Worm (Caenorhabditis elegans) whole organism, midembryonic: Measurements from ENCODE around the gene clh-2.

ENCODE experiments used
- T22C8.4 ChIP-seq: fragments of 200-800 bp; sonication (Bioruptor generic); IDR thresholded peaks from 2 replicates; pipeline ENCODE4 v1.3.6; 2022; ENCODE audit warnings: missing genetic modification characterization, missing compliant biosample characterization
- cog-1 ChIP-seq: sonication (generic microtip); optimal IDR thresholded peaks from 2 replicates; lab custom pipeline; 2016; ENCODE audit warnings: missing genetic modification characterization, missing compliant biosample characterization
- flt-1 ChIP-seq: fragments of 200-800 bp; sonication (Bioruptor generic); IDR thresholded peaks from 2 replicates; pipeline ENCODE4 v1.3.6; 2022; ENCODE audit warnings: missing genetic modification characterization, missing compliant biosample characterization
- klf-2 ChIP-seq: fragments of 200-800 bp; sonication (Bioruptor generic); conservative IDR thresholded peaks from 2 replicates; pipeline ENCODE4 v1.3.6; 2022; ENCODE audit warnings: missing genetic modification reagents, missing genetic modification characterization, missing compliant biosample characterization
- med-1 ChIP-seq: sonication (generic microtip); optimal IDR thresholded peaks from 2 replicates; lab custom pipeline; 2017; ENCODE audit warnings: missing genetic modification characterization, mild to moderate bottlenecking, missing compliant biosample characterization, antibody characterized with exemption, missing genetic modification reagents; ENCODE audit not compliant: insufficient read depth
- ref-1 ChIP-seq: fragments of 200-800 bp; sonication (Bioruptor generic); conservative IDR thresholded peaks from 2 replicates; pipeline ENCODE4 v1.3.6; 2022; ENCODE audit warnings: missing genetic modification reagents, missing genetic modification characterization, missing compliant biosample characterization
- tab-1 ChIP-seq: fragments of 200-800 bp; sonication (Bioruptor generic); IDR thresholded peaks from 2 replicates; pipeline ENCODE4 v1.3.6; 2022; ENCODE audit warnings: missing genetic modification characterization, missing compliant biosample characterization
- ztf-23 ChIP-seq: fragments of 200-800 bp; sonication (Bioruptor generic); IDR thresholded peaks from 2 replicates; pipeline ENCODE4 v1.3.6; 2022; ENCODE audit warnings: missing genetic modification reagents, missing genetic modification characterization, missing compliant biosample characterization
- ztf-29 ChIP-seq: fragments of 200-800 bp; sonication (Bioruptor generic); IDR thresholded peaks from 2 replicates; pipeline ENCODE4 v1.3.6; 2022; ENCODE audit warnings: missing genetic modification reagents, missing genetic modification characterization, missing compliant biosample characterization

The clh-2 gene

DNA sequence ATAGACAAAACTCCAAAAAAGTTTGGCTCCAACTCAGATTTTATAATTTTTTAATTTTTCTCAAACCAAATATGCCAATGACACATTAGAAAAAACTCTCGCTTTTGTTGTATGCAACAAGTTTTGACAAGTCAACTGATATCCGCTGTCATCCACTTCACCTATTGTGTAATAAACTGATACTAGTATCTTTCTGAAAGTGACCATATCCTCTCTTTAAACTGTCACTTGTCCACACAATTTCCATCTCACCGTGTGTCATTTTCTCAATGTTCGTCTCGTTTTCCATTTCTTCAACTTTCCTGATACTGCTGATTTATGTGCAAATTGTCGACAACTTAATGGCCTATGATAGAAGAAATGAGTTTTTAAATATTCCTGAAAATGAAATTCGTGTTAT is 31.4 kb downstream of the clh-2 start, which contains the start of the genes C33B4.5 and C33B4.4:
Gene C33B4.5 (plus strand): TSS at position 270 of the 400 bp plus-strand sequence.
Gene C33B4.4 (minus strand): TSS at position 385 of the 400 bp plus-strand sequence.
- TF ChIP-seq med-1 (GFP tag; lab: Kevin White, UChicago) (no peak), tab-1 (GFP tag; lab: Robert Waterston, UW) (no peak), ztf-29 (GFP tag; lab: Robert Waterston, UW) (no peak), ref-1 (GFP tag; lab: Robert Waterston, UW) (no peak), klf-2 (GFP tag; lab: Robert Waterston, UW) (no peak), ztf-23 (no peak), T22C8.4 (no peak), cog-1 (tag; lab: Kevin White, UChicago) (no peak), flt-1 (GFP tag; lab: Robert Waterston, UW) (no peak)

ce11 chrII:11384099-11384498 is 32.4 kb downstream of the clh-2 start:
- TF ChIP-seq tab-1 (GFP tag; lab: Robert Waterston, UW): no peak
- TF ChIP-seq cog-1 (tag; lab: Kevin White, UChicago): no peak
- TF ChIP-seq T22C8.4: no peak
- no peak for TF ChIP-seq flt-1 (GFP tag; lab: Robert Waterston, UW)
- no peak for TF ChIP-seq med-1 (GFP tag; lab: Kevin White, UChicago)
- no peak for TF ChIP-seq klf-2 (GFP tag; lab: Robert Waterston, UW)
- no peak for TF ChIP-seq ztf-29 (GFP tag; lab: Robert Waterston, UW)

- no peak for TF ChIP-seq flt-1 (GFP tag; lab: Robert Waterston, UW)
- TF ChIP-seq tab-1 (GFP tag; lab: Robert Waterston, UW): 0 out of 2 replicates have a peak, but pooled peaks have one; percentile 39
Measured at ce11 chrII:11386950-11387349, 35.3 kb downstream of the clh-2 start.

DNA sequence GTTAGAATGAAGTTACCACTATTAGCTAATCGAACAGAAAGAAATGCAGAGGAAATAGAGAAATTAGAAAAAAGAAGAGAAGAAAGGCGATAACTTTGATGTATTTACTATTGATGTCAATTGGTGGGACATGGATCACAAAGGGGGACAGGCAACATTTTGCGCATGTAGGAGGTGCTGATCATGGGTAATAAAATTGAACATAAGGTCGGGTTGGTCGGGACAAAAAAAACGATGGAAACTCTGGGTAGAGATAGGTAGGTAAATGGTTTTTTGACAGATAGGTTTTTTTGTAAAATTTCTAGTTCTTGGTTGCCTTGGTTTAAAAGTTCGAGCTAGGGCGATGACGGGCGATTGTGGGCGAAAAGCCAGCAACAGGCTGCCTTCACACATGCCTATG is 39.2 kb downstream of the clh-2 start, which contains the start of gene shn-1:
Gene shn-1 (minus strand): TSS at position 101 of the 400 bp plus-strand sequence.
- TF ChIP-seq ref-1 (GFP tag; lab: Robert Waterston, UW): no peak
- no peak for TF ChIP-seq T22C8.4
- no peak for TF ChIP-seq med-1 (GFP tag; lab: Kevin White, UChicago)
- TF ChIP-seq ztf-23: no peak
- TF ChIP-seq tab-1 (GFP tag; lab: Robert Waterston, UW): no peak
- no peak for TF ChIP-seq klf-2 (GFP tag; lab: Robert Waterston, UW)
- TF ChIP-seq flt-1 (GFP tag; lab: Robert Waterston, UW): no peak
- TF ChIP-seq cog-1 (tag; lab: Kevin White, UChicago): no peak
- no peak for TF ChIP-seq ztf-29 (GFP tag; lab: Robert Waterston, UW)

DNA sequence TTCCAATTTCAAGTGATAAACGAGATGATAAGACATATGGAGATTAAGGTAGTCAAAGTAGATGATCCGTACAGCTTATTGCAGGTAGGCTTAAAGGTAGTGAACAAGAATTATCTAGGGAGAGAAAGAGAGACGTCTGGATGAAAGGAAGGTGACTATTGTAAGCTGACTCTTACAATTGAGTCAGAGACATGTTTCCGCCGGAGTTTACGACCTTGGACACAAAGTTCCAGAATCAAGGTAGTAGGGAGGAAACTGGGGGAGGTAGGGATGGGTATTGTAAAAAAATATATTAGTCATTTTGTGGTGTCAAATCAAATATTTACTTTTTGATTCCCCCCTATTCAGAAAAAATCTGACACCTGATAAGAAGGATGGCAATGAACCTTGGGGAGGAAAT is 40.7 kb downstream of the clh-2 start:
- TF ChIP-seq ref-1 (GFP tag; lab: Robert Waterston, UW): no peak
- TF ChIP-seq T22C8.4: no peak
- TF ChIP-seq klf-2 (GFP tag; lab: Robert Waterston, UW): no peak
- TF ChIP-seq tab-1 (GFP tag; lab: Robert Waterston, UW): no peak
- no peak for TF ChIP-seq flt-1 (GFP tag; lab: Robert Waterston, UW)
- no peak for TF ChIP-seq cog-1 (tag; lab: Kevin White, UChicago)
- no peak for TF ChIP-seq ztf-29 (GFP tag; lab: Robert Waterston, UW)
- no peak for TF ChIP-seq med-1 (GFP tag; lab: Kevin White, UChicago)
- TF ChIP-seq ztf-23: no peak

- no peak for TF ChIP-seq ztf-29 (GFP tag; lab: Robert Waterston, UW)
- TF ChIP-seq ref-1 (GFP tag; lab: Robert Waterston, UW): no peak
- no peak for TF ChIP-seq med-1 (GFP tag; lab: Kevin White, UChicago)
- TF ChIP-seq tab-1 (GFP tag; lab: Robert Waterston, UW): no peak
- TF ChIP-seq flt-1 (GFP tag; lab: Robert Waterston, UW): no peak
- no peak for TF ChIP-seq cog-1 (tag; lab: Kevin White, UChicago)
- no peak for TF ChIP-seq klf-2 (GFP tag; lab: Robert Waterston, UW)
- TF ChIP-seq ztf-23: no peak
- TF ChIP-seq T22C8.4: no peak
Measured at ce11 chrII:11393787-11394186, 42.1 kb downstream of the clh-2 start.

- TF ChIP-seq flt-1 (GFP tag; lab: Robert Waterston, UW) (peak; percentile 22; the same call in 1 of the 2 replicates), tab-1 (GFP tag; lab: Robert Waterston, UW) (0 out of 2 replicates have a peak, but pooled peaks have one; percentile 23), ztf-23 (no peak)
Measured at ce11 chrII:11396217-11396616, 44.5 kb downstream of the clh-2 start.

DNA sequence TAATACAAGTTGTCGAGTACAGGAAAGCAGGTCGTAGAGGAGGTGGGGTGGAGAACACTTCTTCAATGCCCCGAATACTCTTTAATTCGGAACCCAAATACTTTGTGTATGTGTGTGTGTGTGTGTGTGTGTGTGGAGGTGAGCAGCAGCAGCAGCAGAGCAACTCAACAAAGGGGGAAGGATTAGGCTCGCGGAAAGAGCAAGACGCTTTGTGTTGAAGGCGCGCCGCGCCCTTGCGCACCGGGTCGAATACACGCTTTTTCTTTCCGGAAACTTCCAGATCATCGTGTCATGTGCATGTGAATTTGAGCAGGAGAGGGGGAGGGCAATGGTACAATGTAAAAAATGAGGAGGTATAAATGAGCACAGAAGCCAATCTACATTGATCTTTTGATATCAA is 47.1 kb downstream of the clh-2 start:
- TF ChIP-seq tab-1 (GFP tag; lab: Robert Waterston, UW): 0 out of 2 replicates have a peak, but pooled peaks have one; percentile 44
- TF ChIP-seq ztf-23: 0 out of 2 replicates have a peak, but pooled peaks have one; percentile 58
- no peak for TF ChIP-seq flt-1 (GFP tag; lab: Robert Waterston, UW)

DNA sequence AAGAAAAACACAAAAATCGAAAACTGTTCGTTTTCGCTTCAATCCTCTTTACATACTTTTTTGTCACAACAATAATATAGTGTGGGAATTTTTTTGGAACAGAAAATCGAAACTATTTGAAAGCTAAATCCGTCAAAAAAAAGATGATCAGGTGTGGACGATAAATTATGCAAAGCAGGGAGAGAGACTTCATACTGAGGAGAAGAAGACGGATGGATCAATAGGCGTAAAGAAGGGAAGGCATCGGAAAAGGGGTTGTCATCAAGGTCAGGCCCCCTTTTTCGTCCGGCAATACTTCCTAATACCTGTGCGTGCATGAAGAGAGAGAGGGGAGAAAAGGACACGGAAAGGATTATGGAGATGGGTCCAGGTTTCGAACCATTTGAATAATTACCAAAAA is 48.7 kb downstream of the clh-2 start:
- TF ChIP-seq klf-2 (GFP tag; lab: Robert Waterston, UW) (no peak), ztf-29 (GFP tag; lab: Robert Waterston, UW) (no peak), T22C8.4 (no peak), med-1 (GFP tag; lab: Kevin White, UChicago) (no peak), cog-1 (tag; lab: Kevin White, UChicago) (no peak), ztf-23 (no peak), ref-1 (GFP tag; lab: Robert Waterston, UW) (no peak), flt-1 (GFP tag; lab: Robert Waterston, UW) (no peak), tab-1 (GFP tag; lab: Robert Waterston, UW) (no peak)

DNA sequence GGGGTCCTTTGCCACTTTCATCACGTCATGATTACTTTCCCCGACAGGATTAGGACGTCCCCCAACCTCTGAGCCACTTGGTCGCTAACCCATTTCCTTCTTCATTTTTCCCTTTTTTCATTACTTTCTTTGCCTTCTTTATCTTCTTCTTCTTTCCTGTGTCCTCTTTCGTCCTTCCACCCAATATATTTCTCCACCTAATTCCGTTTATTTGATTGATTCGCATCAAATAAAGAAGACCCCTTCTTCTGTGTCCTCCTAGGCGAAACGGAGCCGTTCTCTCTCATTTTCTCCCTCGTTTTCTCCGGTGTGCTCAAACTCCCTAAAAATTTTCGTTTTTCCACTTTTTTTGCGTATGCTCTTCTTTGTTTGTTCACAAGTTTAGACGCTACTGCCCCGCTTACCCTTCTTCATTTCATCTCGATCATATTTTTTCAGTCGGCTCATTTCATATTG is 58.0 kb downstream of the clh-2 start, which contains the start of gene C05D12.7:
Gene C05D12.7 (plus strand): TSS at position 406 of the 456 bp plus-strand sequence.
- TF ChIP-seq ztf-29 (GFP tag; lab: Robert Waterston, UW) (no peak), flt-1 (GFP tag; lab: Robert Waterston, UW) (no peak), klf-2 (GFP tag; lab: Robert Waterston, UW) (no peak), ref-1 (GFP tag; lab: Robert Waterston, UW) (no peak), ztf-23 (no peak), T22C8.4 (no peak), cog-1 (tag; lab: Kevin White, UChicago) (no peak), tab-1 (GFP tag; lab: Robert Waterston, UW) (no peak), med-1 (GFP tag; lab: Kevin White, UChicago) (no peak)
